Fruit fly (Drosophila melanogaster): ENCODE results near the gene CG13244.
A peak's percentile ranks its signal among the peaks of the same experiment; 100 is the strongest.

Gene CG13244

dm6 chr2L:15908086-15908485 is 8.6 kb upstream of the CG13244 start (continued):
- TF ChIP-seq CG8290 (GFP tag; optimal IDR thresholded peaks at IDR 0.05) (no peak), CG8290 (tag; optimal IDR thresholded peaks at IDR 0.05) (peak in 1 of 2 experiments; percentile 47), prd (optimal IDR thresholded peaks at IDR 0.05) (no peak), prd (GFP tag; IDR thresholded peaks at IDR 0.05) (peak; percentile 7; the same call in 1 of the 3 replicates), chm (GFP tag; IDR thresholded peaks at IDR 0.05) (peak; percentile 27; the same call in 1 of the 2 replicates), CG6272 (GFP tag; IDR thresholded peaks at IDR 0.05) (0 out of 2 replicates have a peak, but pooled peaks have one; percentile 50), CG11560 (tag; IDR thresholded peaks at IDR 0.05) (no peak), CG1024 (GFP tag; IDR thresholded peaks at IDR 0.05) (0 out of 2 replicates have a peak, but pooled peaks have one; percentile 3), CG11085 (GFP tag; IDR thresholded peaks at IDR 0.05) (0 out of 2 replicates have a peak, but pooled peaks have one; percentile 15), CG8924 (tag; optimal IDR thresholded peaks at IDR 0.05) (no peak), CG13624 (GFP tag; optimal IDR thresholded peaks at IDR 0.05) (no peak), Gug (GFP tag; IDR thresholded peaks at IDR 0.05) (peak; percentile 35; the same call in 1 of the 4 replicates), Hey (tag; optimal IDR thresholded peaks at IDR 0.05) (peak; percentile 14), Med (GFP tag) (peak; percentile 76), CG12769 (tag; optimal IDR thresholded peaks at IDR 0.05) (peak; percentile 67), sisA (GFP tag; IDR thresholded peaks at IDR 0.05) (0 out of 2 replicates have a peak, but pooled peaks have one; percentile 12), CG5180 (GFP tag; optimal IDR thresholded peaks at IDR 0.05) (no peak), NFAT (GFP tag; IDR thresholded peaks at IDR 0.05) (no peak), Dip2 (GFP tag; IDR thresholded peaks at IDR 0.05) (no peak), CG8765 (GFP tag; IDR thresholded peaks at IDR 0.05) (0 out of 2 replicates have a peak, but pooled peaks have one; percentile 13), oc (tag; optimal IDR thresholded peaks at IDR 0.05) (peak; percentile 42), CG4404 (GFP tag; IDR thresholded peaks at IDR 0.05) (no peak), shn (GFP tag; optimal IDR thresholded peaks at IDR 0.05) (no peak), schlank (tag; optimal IDR thresholded peaks at IDR 0.05) (no peak), CG18599 (GFP tag; optimal IDR thresholded peaks at IDR 0.05) (no peak), Camta (GFP tag; optimal IDR thresholded peaks at IDR 0.05) (peak; percentile 6), tx (GFP tag; optimal IDR thresholded peaks at IDR 0.05) (no peak), slbo (GFP tag; IDR thresholded peaks at IDR 0.05) (no peak), Atf6 (GFP tag; IDR thresholded peaks at IDR 0.05) (peak; percentile 34; the same call in 1 of the 2 replicates), CG10565 (GFP tag; optimal IDR thresholded peaks at IDR 0.05) (no peak), CG1603 (tag; optimal IDR thresholded peaks at IDR 0.05) (peak; percentile 30), BEAF-32 (GFP tag; optimal IDR thresholded peaks at IDR 0.05) (no peak), CG2199 (GFP tag; IDR thresholded peaks at IDR 0.05) (0 out of 3 replicates have a peak, but pooled peaks have one; percentile 60), Opbp (GFP tag; IDR thresholded peaks at IDR 0.05; ENCODE audit: partially characterized antibody) (no peak), CG10274 (GFP tag; optimal IDR thresholded peaks at IDR 0.05) (no peak), Rfx (GFP tag; IDR thresholded peaks at IDR 0.05) (0 out of 2 replicates have a peak, but pooled peaks have one; percentile 25), CG8281 (tag; optimal IDR thresholded peaks at IDR 0.05) (no peak), kni (GFP tag; optimal IDR thresholded peaks at IDR 0.05) (no peak), CG32532 (GFP tag; IDR thresholded peaks at IDR 0.05) (0 out of 2 replicates have a peak, but pooled peaks have one; percentile 12), CG10321 (GFP tag; IDR thresholded peaks at IDR 0.05) (0 out of 2 replicates have a peak, but pooled peaks have one; percentile 7), chinmo (GFP tag; IDR thresholded peaks at IDR 0.05; ENCODE audit: partially characterized antibody) (0 out of 4 replicates have a peak, but pooled peaks have one; percentile 35)
